Worm (Caenorhabditis elegans) whole organism, late embryonic: ENCODE results near the gene glb-11.

Source experiments
- dve-1 ChIP-seq: sonication (generic microtip); optimal IDR thresholded peaks from 2 replicates; lab custom pipeline; 2017; ENCODE audit warnings: antibody characterized with exemption, mild to moderate bottlenecking, missing genetic modification characterization, missing compliant biosample characterization
- elt-2 ChIP-seq: sonication (generic microtip); optimal IDR thresholded peaks from 2 replicates; lab custom pipeline; 2016; ENCODE audit warnings: missing genetic modification reagents, missing genetic modification characterization, missing compliant biosample characterization
- pha-4 ChIP-seq: fragments of 150-350 bp; optimal IDR thresholded peaks from 2 replicates; lab custom pipeline; 2018; ENCODE audit warnings: missing biosample characterization, missing genetic modification reagents, missing genetic modification characterization
- pqm-1 ChIP-seq: sonication (generic microtip); optimal IDR thresholded peaks from 2 replicates; lab custom pipeline; 2016; ENCODE audit warnings: missing genetic modification characterization, missing compliant biosample characterization

DNA sequence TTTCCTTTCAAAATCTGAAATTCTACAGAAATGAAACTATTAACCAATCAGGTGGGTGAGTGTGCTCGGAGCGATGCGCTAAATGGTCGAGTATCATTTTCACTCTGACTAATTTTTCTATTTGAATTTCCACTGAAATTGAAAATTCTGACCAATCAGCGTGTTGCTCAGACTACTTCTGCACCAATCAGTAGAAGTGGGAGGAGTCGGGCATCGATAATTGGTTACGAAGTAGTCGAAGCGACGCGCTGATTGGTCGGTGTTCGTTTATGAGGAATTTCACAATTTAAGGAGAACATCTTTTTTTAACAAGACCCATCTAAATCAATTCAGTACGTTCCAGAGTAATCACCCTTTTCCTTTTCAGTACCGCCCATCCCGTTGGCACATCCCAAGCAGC is 17.2 kb upstream of the glb-11 start:
- TF ChIP-seq elt-2 (tag; lab: Kevin White, UChicago) (no peak), dve-1 (tag; lab: Kevin White, UChicago) (no peak), pqm-1 (tag; lab: Kevin White, UChicago) (no peak), pha-4 (tag; lab: Kevin White, UChicago) (no peak)
